Fruit fly (Drosophila melanogaster) Kc167 (cell line): ENCODE measurements around the gene CG42266.

ENCODE experiments used
- Myc ChIP-seq: fragments of >200 bp; optimal IDR thresholded peaks from 2 replicates; lab custom pipeline; 2017; ENCODE audit warnings: missing external identifiers
- Sin3A ChIP-seq: fragments of >200 bp; optimal IDR thresholded peaks from 2 replicates; lab custom pipeline; 2018; ENCODE audit warnings: missing external identifiers
- h ChIP-seq: fragments of >200 bp; optimal IDR thresholded peaks from 3 replicates; lab custom pipeline; 2018; ENCODE audit warnings: missing external identifiers
- insv ChIP-seq: fragments of >200 bp; optimal IDR thresholded peaks from 3 replicates; lab custom pipeline; 2018; ENCODE audit warnings: missing external identifiers
- psq ChIP-seq: fragments of >200 bp; optimal IDR thresholded peaks from 2 replicates; lab custom pipeline; 2017; ENCODE audit warnings: missing external identifiers
- ttk ChIP-seq: sonication (Bioruptor generic); optimal IDR thresholded peaks from 2 replicates; lab custom pipeline; 2017; ENCODE audit warnings: missing external identifiers

DNA sequence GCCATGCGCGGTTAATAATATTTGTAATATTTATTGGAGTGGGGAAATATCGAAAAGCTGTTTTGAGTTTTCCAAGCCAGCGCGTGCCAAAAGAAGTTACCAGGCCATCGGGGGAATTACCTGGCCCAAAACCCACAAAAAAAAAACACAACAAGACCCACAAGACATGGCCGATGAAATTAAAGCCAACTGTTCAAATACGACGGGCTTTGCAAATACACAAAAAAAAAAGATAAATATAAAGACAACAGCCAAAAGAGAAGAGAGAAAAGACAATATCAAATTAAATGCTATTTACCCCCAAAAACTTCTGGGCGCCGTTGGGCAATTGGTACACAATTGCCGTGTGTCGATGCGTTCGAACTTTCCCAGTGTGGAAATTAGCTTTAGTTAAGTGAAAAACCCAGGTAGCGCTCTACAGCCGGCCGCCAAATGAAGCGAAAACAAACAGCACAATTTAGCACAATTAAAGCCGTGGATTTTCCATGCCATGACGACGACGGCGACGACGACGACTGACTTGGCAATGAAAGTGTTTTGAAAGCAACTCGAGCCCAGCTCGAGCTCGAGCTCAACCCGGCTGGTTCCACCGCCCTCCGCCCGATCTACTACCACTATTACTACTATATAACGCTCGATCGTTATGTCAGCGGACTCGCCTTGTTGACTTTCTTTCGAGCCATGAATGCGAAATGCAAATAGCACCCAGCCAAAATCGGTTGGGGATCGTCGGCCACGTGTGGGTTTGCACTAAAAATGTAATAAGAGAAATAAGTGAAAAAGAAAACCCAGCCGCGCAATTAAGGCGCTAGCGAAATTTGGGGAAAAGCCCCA lies 22.2 kb downstream of the CG42266 start:
- TF ChIP-seq psq (lab: Kevin White, UChicago) (no peak), h (lab: Kevin White, UChicago) (no peak), Sin3A (lab: Kevin White, UChicago) (no peak), insv (lab: Kevin White, UChicago) (no peak), ttk (lab: Kevin White, UChicago) (no peak), Myc (lab: Kevin White, UChicago) (no peak)
